Worm (Caenorhabditis elegans) whole organism, L2 larva: ENCODE data around the gene ugt-62.

Source experiments
- aly-2 ChIP-seq: fragments of 150-350 bp; optimal IDR thresholded peaks from 2 replicates; lab custom pipeline; 2014; ENCODE audit warnings: missing biosample characterization, missing genetic modification characterization
- ama-1 ChIP-seq: fragments of 150-350 bp; optimal IDR thresholded peaks from 2 replicates; lab custom pipeline; 2018; ENCODE audit warnings: inconsistent platforms
- ceh-82 ChIP-seq: fragments of 150-350 bp; optimal IDR thresholded peaks from 2 replicates; lab custom pipeline; 2014; ENCODE audit warnings: missing biosample characterization, missing genetic modification characterization
- elt-1 ChIP-seq: fragments of 150-350 bp; optimal IDR thresholded peaks from 2 replicates; lab custom pipeline; 2014; ENCODE audit warnings: missing biosample characterization, missing genetic modification characterization
- lin-13 ChIP-seq: fragments of 150-350 bp; optimal IDR thresholded peaks from 2 replicates; lab custom pipeline; 2014; ENCODE audit warnings: missing biosample characterization, missing genetic modification reagents, missing genetic modification characterization
- lin-39 ChIP-seq: fragments of 150-350 bp; optimal IDR thresholded peaks from 2 replicates; lab custom pipeline; 2014; ENCODE audit warnings: missing biosample characterization, missing genetic modification reagents, missing genetic modification characterization
- lsy-2 ChIP-seq, 2 experiments: fragments of 150-350 bp in 1 of 2; sonication (generic microtip) in 1 of 2; optimal IDR thresholded peaks; 2 replicates each; lab custom pipeline; 2014 to 2017; ENCODE audit warnings: missing biosample characterization in 2 of 2, missing genetic modification characterization in 2 of 2
- nhr-11 ChIP-seq: fragments of 150-350 bp; optimal IDR thresholded peaks from 2 replicates; lab custom pipeline; 2014; ENCODE audit warnings: missing biosample characterization, missing genetic modification characterization
- unc-39 ChIP-seq: fragments of 150-350 bp; optimal IDR thresholded peaks from 2 replicates; lab custom pipeline; 2014; ENCODE audit warnings: missing biosample characterization, missing genetic modification characterization
- zag-1 ChIP-seq: fragments of 150-350 bp; optimal IDR thresholded peaks from 2 replicates; lab custom pipeline; 2014; ENCODE audit warnings: missing biosample characterization, missing genetic modification characterization

ce11 chrIII:4561286-4561685 is 20.9 kb upstream of the ugt-62 start:
- TF ChIP-seq zag-1 = no peak
- TF ChIP-seq nhr-11 = no peak
- TF ChIP-seq lsy-2 (tag; optimal IDR thresholded peaks at IDR 0.05; lab: Kevin White, UChicago) = no peak
- TF ChIP-seq ama-1 = no peak
- no peak for TF ChIP-seq aly-2 (tag; lab: Kevin White, UChicago)
- TF ChIP-seq lin-13 (GFP tag; lab: Kevin White, UChicago) = no peak
- TF ChIP-seq ceh-82 (tag; lab: Kevin White, UChicago) = no peak
- TF ChIP-seq elt-1 = no peak
- TF ChIP-seq lin-39 (tag; lab: Kevin White, UChicago) = no peak
- TF ChIP-seq unc-39 (tag; lab: Kevin White, UChicago) = no peak
